Worm (Caenorhabditis elegans): Measurements from ENCODE around the gene C18D1.2.

Gene C18D1.2

ce11 chrII:10029044-10029443 is 27.7 kb upstream of the C18D1.2 start (continued):
- TF ChIP-seq Y48G9A.11 (GFP tag; IDR thresholded peaks at IDR 0.05) = no peak
- no peak for TF ChIP-seq cey-2 (tag; optimal IDR thresholded peaks at IDR 0.05; ENCODE audit: borderline replicate concordance, insufficient read depth)
- no peak for TF ChIP-seq lin-13 (GFP tag; optimal IDR thresholded peaks at IDR 0.05)
- no peak for TF ChIP-seq madf-9 (GFP tag; conservative IDR thresholded peaks at IDR 0.05)
- no peak for TF ChIP-seq gei-8 (GFP tag; optimal IDR thresholded peaks at IDR 0.05)
- TF ChIP-seq egl-27 (tag; optimal IDR thresholded peaks at IDR 0.05) = no peak
- TF ChIP-seq ZK546.5 (tag; optimal IDR thresholded peaks at IDR 0.05) = no peak
- TF ChIP-seq mep-1 (tag; optimal IDR thresholded peaks at IDR 0.05) = peak; percentile 26
- no peak for TF ChIP-seq snpc-4 (tag; optimal IDR thresholded peaks at IDR 0.05)
- TF ChIP-seq aha-1 (tag) = no peak
- peak; percentile 38; the same call in 1 of the 2 replicates for TF ChIP-seq nhr-41 (GFP tag; IDR thresholded peaks at IDR 0.05)
- peak; percentile 75 for TF ChIP-seq mxl-3 (GFP tag; optimal IDR thresholded peaks at IDR 0.05)
- no peak for TF ChIP-seq daf-12 (tag; optimal IDR thresholded peaks at IDR 0.05)
- TF ChIP-seq hlh-11 (tag; optimal IDR thresholded peaks at IDR 0.05) = peak; percentile 81
- TF ChIP-seq ama-1 (optimal IDR thresholded peaks at IDR 0.05) = no peak
- no peak for TF ChIP-seq ZK337.2 (GFP tag; IDR thresholded peaks at IDR 0.05)
- no peak for TF ChIP-seq ceh-82 (tag; optimal IDR thresholded peaks at IDR 0.05)
- TF ChIP-seq lin-38 (GFP tag; IDR thresholded peaks at IDR 0.05) = no peak
- no peak for TF ChIP-seq hmg-1.1 (GFP tag; IDR thresholded peaks at IDR 0.05)
- TF ChIP-seq hlh-30 (tag; optimal IDR thresholded peaks at IDR 0.05; ENCODE audit: insufficient read depth) = peak; percentile 81
- TF ChIP-seq snpc-1.2 (GFP tag; IDR thresholded peaks at IDR 0.05) = no peak
- no peak for TF ChIP-seq unc-39 (tag; optimal IDR thresholded peaks at IDR 0.05)
- TF ChIP-seq unc-62 (GFP tag; optimal IDR thresholded peaks at IDR 0.05 in 1 of 2) = peak in 1 of 2 experiments; percentile 53
- TF ChIP-seq unc-62 (tag; optimal IDR thresholded peaks at IDR 0.05) = no peak
- TF ChIP-seq mxl-2 (GFP tag; conservative IDR thresholded peaks at IDR 0.05) = no peak
- TF ChIP-seq F26F4.8 (GFP tag; conservative IDR thresholded peaks at IDR 0.05) = no peak
- TF ChIP-seq vab-7 (GFP tag; IDR thresholded peaks at IDR 0.05) = no peak
- TF ChIP-seq zag-1 (tag; optimal IDR thresholded peaks at IDR 0.05) = no peak
- TF ChIP-seq lsy-2 (tag; optimal IDR thresholded peaks at IDR 0.05) = peak in 1 of 2 experiments; percentile 58
- no peak for TF ChIP-seq pha-4 (GFP tag; IDR thresholded peaks at IDR 0.05)
- TF ChIP-seq pha-4 (tag; optimal IDR thresholded peaks at IDR 0.05) = no peak
- no peak for TF ChIP-seq nhr-42 (GFP tag; IDR thresholded peaks at IDR 0.05)
- TF ChIP-seq set-16 (GFP tag; IDR thresholded peaks at IDR 0.05) = no peak
- no peak for TF ChIP-seq dmd-8 (GFP tag; IDR thresholded peaks at IDR 0.05)
- TF ChIP-seq F44E2.7 (GFP tag; IDR thresholded peaks at IDR 0.05) = no peak
- no peak for TF ChIP-seq lin-1 (GFP tag; IDR thresholded peaks at IDR 0.05)
- no peak for TF ChIP-seq madf-5 (GFP tag; IDR thresholded peaks at IDR 0.05)
- TF ChIP-seq nhr-111 (GFP tag; optimal IDR thresholded peaks at IDR 0.05) = no peak
- TF ChIP-seq nhr-25 (tag; optimal IDR thresholded peaks at IDR 0.05; ENCODE audit: borderline replicate concordance, insufficient read depth) = peak; percentile 75
- no peak for TF ChIP-seq tra-1 (GFP tag; IDR thresholded peaks at IDR 0.05)
- TF ChIP-seq nhr-28 (tag; optimal IDR thresholded peaks at IDR 0.05) = peak; percentile 56
- no peak for TF ChIP-seq nhr-6 (tag; optimal IDR thresholded peaks at IDR 0.05)
- no peak for TF ChIP-seq ztf-11 (tag; optimal IDR thresholded peaks at IDR 0.05)
- TF ChIP-seq ceh-28 (tag; optimal IDR thresholded peaks at IDR 0.05) = no peak
- no peak for TF ChIP-seq pqm-1 (tag; optimal IDR thresholded peaks at IDR 0.05)
- TF ChIP-seq skn-1 (tag; optimal IDR thresholded peaks at IDR 0.05) = no peak
- TF ChIP-seq ctbp-1 (GFP tag; IDR thresholded peaks at IDR 0.05) = no peak
- TF ChIP-seq dmd-6 (GFP tag; IDR thresholded peaks at IDR 0.05) = peak; percentile 62
- TF ChIP-seq nhr-102 (tag; optimal IDR thresholded peaks at IDR 0.05) = peak; percentile 16
